Worm (Caenorhabditis elegans) whole organism, L1 larva: ENCODE measurements around the gene str-182.

ENCODE experiments used
- elt-3 ChIP-seq, 6 experiments: fragments of 150-350 bp in 1 of 6; sonication (generic microtip); optimal IDR thresholded peaks; 2 replicates each; lab custom pipeline; 2017 to 2018; ENCODE audit warnings: missing biosample characterization in 6 of 6, missing genetic modification characterization in 6 of 6, inconsistent platforms in 1 of 6
- lin-15B ChIP-seq: fragments of 150-350 bp; sonication (generic microtip); optimal IDR thresholded peaks from 3 replicates; lab custom pipeline; 2014; ENCODE audit warnings: missing biosample characterization, missing genetic modification characterization
- lin-39 ChIP-seq: fragments of 150-350 bp; optimal IDR thresholded peaks from 2 replicates; lab custom pipeline; 2014; ENCODE audit warnings: missing biosample characterization, missing genetic modification reagents, missing genetic modification characterization
- nhr-90 ChIP-seq: sonication (generic microtip); optimal IDR thresholded peaks from 2 replicates; lab custom pipeline; 2016; ENCODE audit warnings: mild to moderate bottlenecking, missing genetic modification characterization, missing compliant biosample characterization; ENCODE audit not compliant: poor library complexity
- snpc-4 ChIP-seq: fragments of 150-350 bp; optimal IDR thresholded peaks from 2 replicates; lab custom pipeline; 2014; ENCODE audit warnings: missing biosample characterization, missing genetic modification characterization
- tbx-2 ChIP-seq: sonication (generic microtip); optimal IDR thresholded peaks from 2 replicates; lab custom pipeline; 2016; ENCODE audit warnings: missing genetic modification characterization, missing compliant biosample characterization
- tlp-1 ChIP-seq: fragments of 150-350 bp; optimal IDR thresholded peaks from 2 replicates; lab custom pipeline; 2014; ENCODE audit warnings: missing biosample characterization, missing genetic modification characterization
- ztf-11 ChIP-seq, 2 experiments: sonication (generic microtip); optimal IDR thresholded peaks; 2 replicates each; lab custom pipeline; 2016 to 2017; ENCODE audit warnings: missing genetic modification characterization in 2 of 2, missing biosample characterization in 1 of 2, missing compliant biosample characterization in 1 of 2

DNA sequence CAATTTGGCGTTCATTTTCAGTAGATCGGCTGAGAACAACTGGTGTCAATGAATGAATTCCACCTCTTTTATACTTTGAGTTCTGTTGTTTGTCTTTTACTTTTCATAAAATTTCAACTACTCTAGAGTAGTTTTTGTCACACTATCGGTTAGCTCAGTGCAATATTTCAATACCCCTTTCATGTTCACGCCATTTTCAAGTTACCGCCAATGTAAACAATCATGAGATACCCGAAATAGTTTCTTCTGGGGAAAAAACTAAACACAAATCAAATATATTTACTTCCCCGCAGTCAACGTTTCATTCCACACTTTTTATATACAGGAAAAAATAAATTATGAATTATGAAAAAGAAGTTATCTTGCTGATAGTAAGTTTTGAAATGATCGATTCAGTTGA lies 4.9 kb downstream of the str-182 start, which contains the start of gene fipr-4:
- no peak for TF ChIP-seq ztf-11 (tag; optimal IDR thresholded peaks at IDR 0.05; lab: Kevin White, UChicago)
- TF ChIP-seq elt-3 (tag; optimal IDR thresholded peaks at IDR 0.05; lab: Kevin White, UChicago): no peak
- TF ChIP-seq tbx-2 (tag; lab: Kevin White, UChicago): no peak
- no peak for TF ChIP-seq nhr-90
- no peak for TF ChIP-seq lin-39 (tag; lab: Kevin White, UChicago)
- TF ChIP-seq snpc-4 (tag; lab: Kevin White, UChicago): no peak
- TF ChIP-seq lin-15B (tag; lab: Kevin White, UChicago): no peak
- TF ChIP-seq tlp-1 (tag; lab: Kevin White, UChicago): no peak
